Fruit fly (Drosophila melanogaster) whole organism, embryonic: Measurements from ENCODE around the gene Pgant7.
A peak's percentile ranks its signal among the peaks of the same experiment; 100 is the strongest.

Experiments used
- Aef1 ChIP-seq: fragments of 200-800 bp; sonication (Bioruptor generic); IDR thresholded peaks from 3 replicates; pipeline ENCODE4 v1.3.6; 2022; ENCODE audit warnings: missing biosample characterization, missing genetic modification characterization
- C15 ChIP-seq: fragments of 200-800 bp; sonication (Bioruptor generic); IDR thresholded peaks from 3 replicates; pipeline ENCODE4 v1.3.6; 2022; ENCODE audit warnings: missing biosample characterization, missing genetic modification characterization
- CG10147 ChIP-seq: fragments of 200-800 bp; sonication (Bioruptor generic); optimal IDR thresholded peaks from 2 replicates; lab custom pipeline; 2019; ENCODE audit warnings: missing biosample characterization, mild to moderate bottlenecking, missing genetic modification characterization, moderate library complexity
- CG1024 ChIP-seq: fragments of 200-800 bp; sonication (Bioruptor generic); IDR thresholded peaks from 2 replicates; pipeline ENCODE4 v1.3.6; 2022; ENCODE audit warnings: missing biosample characterization, missing genetic modification characterization
- CG11723 ChIP-seq: fragments of 200-800 bp; sonication (Bioruptor generic); optimal IDR thresholded peaks from 2 replicates; lab custom pipeline; 2017; ENCODE audit warnings: missing biosample characterization, mild to moderate bottlenecking, missing genetic modification characterization
- CG14050 ChIP-seq: fragments of 200-800 bp; sonication (Bioruptor generic); IDR thresholded peaks from 3 replicates; pipeline ENCODE4 v1.3.6; 2022; ENCODE audit warnings: missing biosample characterization, missing genetic modification characterization
- CG1603 ChIP-seq: fragments of 200-800 bp; sonication (Bioruptor generic); optimal IDR thresholded peaks from 2 replicates; lab custom pipeline; 2019; ENCODE audit warnings: missing biosample characterization, mild to moderate bottlenecking, missing genetic modification characterization, moderate library complexity
- CG17328 ChIP-seq: fragments of 200-800 bp; sonication (Bioruptor generic); IDR thresholded peaks from 2 replicates; pipeline ENCODE4 v1.3.6; 2022; ENCODE audit warnings: missing biosample characterization, missing genetic modification characterization
- CG17359 ChIP-seq: fragments of 200-800 bp; sonication (Bioruptor generic); optimal IDR thresholded peaks from 3 replicates; lab custom pipeline; 2018; ENCODE audit warnings: missing biosample characterization, mild to moderate bottlenecking, missing genetic modification characterization, moderate library complexity
- CG1792 ChIP-seq: fragments of 200-800 bp; sonication (Bioruptor generic); optimal IDR thresholded peaks from 2 replicates; lab custom pipeline; 2016; ENCODE audit warnings: missing biosample characterization, missing genetic modification characterization
- CG30403 ChIP-seq: fragments of 200-800 bp; sonication (Bioruptor generic); optimal IDR thresholded peaks from 3 replicates; lab custom pipeline; 2016; ENCODE audit warnings: missing biosample characterization, missing genetic modification characterization
- CG3163 ChIP-seq: fragments of 200-800 bp; sonication (Bioruptor generic); optimal IDR thresholded peaks from 3 replicates; lab custom pipeline; 2016; ENCODE audit warnings: missing biosample characterization, missing genetic modification characterization
- CG3281 ChIP-seq: fragments of 200-800 bp; sonication (Bioruptor generic); optimal IDR thresholded peaks from 3 replicates; lab custom pipeline; 2017; ENCODE audit warnings: missing biosample characterization, mild to moderate bottlenecking, missing genetic modification characterization
- CG34224 ChIP-seq: fragments of 200-800 bp; sonication (Bioruptor generic); IDR thresholded peaks from 3 replicates; pipeline ENCODE4 v1.3.6; 2022; ENCODE audit warnings: missing biosample characterization, missing genetic modification characterization; ENCODE audit not compliant: partially characterized antibody
- CG4854 ChIP-seq: fragments of 200-800 bp; sonication (Bioruptor generic); optimal IDR thresholded peaks from 2 replicates; lab custom pipeline; 2016; ENCODE audit warnings: missing biosample characterization, missing genetic modification characterization, inconsistent platforms
- CG8359 ChIP-seq: fragments of 200-800 bp; sonication (Bioruptor generic); optimal IDR thresholded peaks from 2 replicates; lab custom pipeline; 2017; ENCODE audit warnings: missing biosample characterization, mild to moderate bottlenecking, missing genetic modification characterization, borderline replicate concordance
- CG8478 ChIP-seq: fragments of >200 bp; optimal IDR thresholded peaks from 2 replicates; lab custom pipeline; 2018
- CG8924 ChIP-seq: fragments of 200-800 bp; optimal IDR thresholded peaks from 3 replicates; lab custom pipeline; 2019; ENCODE audit warnings: missing biosample characterization, mild to moderate bottlenecking, missing genetic modification characterization, moderate library complexity
- CG9797 ChIP-seq: fragments of 200-800 bp; sonication (Bioruptor generic); optimal IDR thresholded peaks from 3 replicates; lab custom pipeline; 2018; ENCODE audit warnings: missing biosample characterization, mild to moderate bottlenecking, missing genetic modification characterization
- E2f1 ChIP-seq: fragments of 200-800 bp; sonication (Bioruptor generic); IDR thresholded peaks from 2 replicates; pipeline ENCODE4 v1.3.6; 2022; ENCODE audit warnings: missing biosample characterization, missing genetic modification characterization
- Ets65A ChIP-seq: fragments of 200-800 bp; sonication (Bioruptor generic); peaks from one replicate; lab custom pipeline; 2016; ENCODE audit warnings: missing biosample characterization, missing genetic modification characterization
- Fer1 ChIP-seq: fragments of 200-800 bp; sonication (Bioruptor generic); optimal IDR thresholded peaks from 2 replicates; lab custom pipeline; 2017; ENCODE audit warnings: missing biosample characterization, mild to moderate bottlenecking, missing genetic modification characterization
- HLH54F ChIP-seq: fragments of 200-800 bp; sonication (Bioruptor generic); optimal IDR thresholded peaks from 3 replicates; lab custom pipeline; 2016; ENCODE audit warnings: missing biosample characterization, missing genetic modification characterization
- Hr39 ChIP-seq: fragments of >200 bp; optimal IDR thresholded peaks from 2 replicates; lab custom pipeline; 2017
- Jarid2 ChIP-seq: fragments of 200-800 bp; sonication (Bioruptor generic); optimal IDR thresholded peaks from 3 replicates; lab custom pipeline; 2017; ENCODE audit warnings: mild to moderate bottlenecking, missing biosample characterization, missing genetic modification reagents, missing genetic modification characterization
- MTF-1 ChIP-seq: fragments of 200-800 bp; sonication (Bioruptor generic); optimal IDR thresholded peaks from 2 replicates; lab custom pipeline; 2018; ENCODE audit warnings: missing biosample characterization, mild to moderate bottlenecking, missing genetic modification characterization, borderline replicate concordance
- NC2α ChIP-seq: fragments of 200-800 bp; sonication (Bioruptor generic); optimal IDR thresholded peaks from 2 replicates; lab custom pipeline; 2016; ENCODE audit warnings: missing biosample characterization, missing genetic modification characterization
- Nf-YA ChIP-seq: fragments of 200-800 bp; sonication (Bioruptor generic); IDR thresholded peaks from 2 replicates; pipeline ENCODE4 v1.3.6; 2022; ENCODE audit warnings: missing biosample characterization, missing genetic modification characterization
- Ptx1 ChIP-seq: fragments of 200-800 bp; sonication (Bioruptor generic); IDR thresholded peaks from 2 replicates; pipeline ENCODE4 v1.3.6; 2022; ENCODE audit warnings: missing biosample characterization, missing genetic modification characterization
- Six4 ChIP-seq: fragments of 200-800 bp; sonication (Bioruptor generic); optimal IDR thresholded peaks from 2 replicates; lab custom pipeline; 2016; ENCODE audit warnings: missing biosample characterization, missing genetic modification characterization
- Tbp ChIP-seq: fragments of >200 bp; optimal IDR thresholded peaks from 2 replicates; lab custom pipeline; 2018; ENCODE audit warnings: missing biosample characterization, missing genetic modification characterization
- Xrp1 ChIP-seq: fragments of 200-800 bp; sonication (Bioruptor generic); IDR thresholded peaks from 2 replicates; pipeline ENCODE4 v1.3.6; 2022; ENCODE audit warnings: missing biosample characterization, missing genetic modification characterization
- ato ChIP-seq: fragments of 200-800 bp; sonication (Bioruptor generic); IDR thresholded peaks from 2 replicates; pipeline ENCODE4 v1.3.6; 2022; ENCODE audit warnings: missing biosample characterization, missing genetic modification characterization; ENCODE audit not compliant: partially characterized antibody
- chinmo ChIP-seq: fragments of 200-800 bp; sonication (Bioruptor generic); IDR thresholded peaks from 4 replicates; pipeline ENCODE4 v1.3.6; 2022; ENCODE audit warnings: missing biosample characterization, missing genetic modification characterization; ENCODE audit not compliant: partially characterized antibody
- chn ChIP-seq: fragments of 200-800 bp; sonication (Bioruptor generic); optimal IDR thresholded peaks from 2 replicates; lab custom pipeline; 2016; ENCODE audit warnings: missing biosample characterization, missing genetic modification characterization
- ci ChIP-seq: fragments of 200-800 bp; sonication (Bioruptor generic); IDR thresholded peaks from 3 replicates; pipeline ENCODE4 v1.3.6; 2022; ENCODE audit warnings: missing biosample characterization, missing genetic modification characterization
- da ChIP-seq: fragments of 200-800 bp; sonication (Bioruptor generic); optimal IDR thresholded peaks from 2 replicates; lab custom pipeline; 2016; ENCODE audit warnings: missing biosample characterization, missing genetic modification characterization
- disco-r ChIP-seq: fragments of 200-800 bp; sonication (Bioruptor generic); optimal IDR thresholded peaks from 2 replicates; lab custom pipeline; 2016; ENCODE audit warnings: missing biosample characterization, missing genetic modification characterization
- dmrt11E ChIP-seq: fragments of 200-800 bp; sonication (Bioruptor generic); optimal IDR thresholded peaks from 3 replicates; lab custom pipeline; 2018; ENCODE audit warnings: missing biosample characterization, mild to moderate bottlenecking, missing genetic modification characterization, moderate library complexity
- dpn ChIP-seq, 2 experiments: fragments of 200-800 bp; sonication (Bioruptor generic); optimal IDR thresholded peaks; 3 replicates each; lab custom pipeline; 2016; ENCODE audit warnings: missing biosample characterization in 2 of 2, missing genetic modification characterization in 2 of 2
- ems ChIP-seq: fragments of 200-800 bp; sonication (Bioruptor generic); optimal IDR thresholded peaks from 3 replicates; lab custom pipeline; 2016; ENCODE audit warnings: missing biosample characterization, missing genetic modification characterization
- ftz-f1 ChIP-seq: fragments of 200-800 bp; sonication (Bioruptor generic); optimal IDR thresholded peaks from 2 replicates; lab custom pipeline; 2016; ENCODE audit warnings: missing biosample characterization, missing genetic modification characterization
- fu2 ChIP-seq: fragments of 200-800 bp; sonication (Bioruptor generic); optimal IDR thresholded peaks from 2 replicates; lab custom pipeline; 2016; ENCODE audit warnings: missing biosample characterization, missing genetic modification characterization
- gce ChIP-seq: fragments of 200-800 bp; sonication (Bioruptor generic); IDR thresholded peaks from 3 replicates; pipeline ENCODE4 v1.3.6; 2022; ENCODE audit warnings: missing biosample characterization, missing genetic modification characterization
- h ChIP-seq: fragments of >200 bp; optimal IDR thresholded peaks from 2 replicates; lab custom pipeline; 2017
- jigr1 ChIP-seq: fragments of 200-800 bp; sonication (Bioruptor generic); IDR thresholded peaks from 3 replicates; pipeline ENCODE4 v1.3.6; 2022; ENCODE audit warnings: missing biosample characterization, missing genetic modification characterization
- kni ChIP-seq: fragments of 200-800 bp; sonication (Bioruptor generic); optimal IDR thresholded peaks from 3 replicates; lab custom pipeline; 2017; ENCODE audit warnings: mild to moderate bottlenecking, missing biosample characterization, missing genetic modification reagents, missing genetic modification characterization
- repo ChIP-seq: fragments of 200-800 bp; sonication (Bioruptor generic); optimal IDR thresholded peaks from 2 replicates; lab custom pipeline; 2016; ENCODE audit warnings: missing biosample characterization, missing genetic modification characterization
- seq ChIP-seq: fragments of 200-800 bp; sonication (Bioruptor generic); IDR thresholded peaks from 2 replicates; pipeline ENCODE4 v1.3.6; 2022; ENCODE audit warnings: missing biosample characterization, missing genetic modification characterization
- ssp ChIP-seq: fragments of 200-800 bp; sonication (Bioruptor generic); IDR thresholded peaks from 2 replicates; pipeline ENCODE4 v1.3.6; 2022; ENCODE audit warnings: missing biosample characterization, missing genetic modification characterization
- sug ChIP-seq: fragments of 200-800 bp; optimal IDR thresholded peaks from 2 replicates; lab custom pipeline; 2019; ENCODE audit warnings: missing biosample characterization, mild to moderate bottlenecking, missing genetic modification characterization, moderate library complexity
- tx ChIP-seq: fragments of 200-800 bp; sonication (Bioruptor generic); optimal IDR thresholded peaks from 2 replicates; lab custom pipeline; 2016; ENCODE audit warnings: missing biosample characterization, missing genetic modification characterization
- yki ChIP-seq: fragments of >200 bp; optimal IDR thresholded peaks from 3 replicates; lab custom pipeline; 2018

The Pgant7 gene

DNA sequence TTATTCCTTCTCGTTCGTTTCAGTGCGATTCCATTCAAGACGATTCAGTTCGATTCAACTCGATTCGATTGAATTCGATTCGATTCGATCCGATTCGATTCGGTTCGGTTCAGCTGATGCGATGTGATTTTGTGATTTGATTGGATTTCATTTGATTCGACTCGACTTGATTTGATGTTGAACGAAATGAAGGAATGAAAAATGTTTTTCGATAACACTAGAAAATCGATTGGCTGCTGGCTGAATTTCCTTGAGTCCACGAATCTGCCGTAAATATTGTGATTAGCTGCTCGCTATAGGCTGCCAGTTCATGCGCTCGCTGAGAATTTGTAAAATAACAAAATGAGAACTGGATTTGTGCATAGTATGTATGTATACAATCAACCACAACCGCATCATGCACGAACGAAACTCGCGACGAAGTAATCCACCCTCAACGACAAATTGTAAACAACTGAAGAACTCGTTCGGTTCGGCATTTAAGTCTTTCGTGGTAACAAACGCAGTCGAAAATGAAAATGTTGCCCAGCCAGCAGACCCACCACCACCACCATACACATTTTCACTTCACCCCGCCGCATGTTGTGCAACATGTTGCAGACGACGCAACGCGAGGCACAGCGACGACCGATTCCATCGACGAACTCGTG is 5.3 kb upstream of the Pgant7 start, which contains the start of gene Wnt5 (continued):
- TF ChIP-seq NC2α (GFP tag; lab: Kevin White, UChicago): no peak
- no peak for TF ChIP-seq CG8478
- TF ChIP-seq Tbp (GFP tag; lab: Kevin White, UChicago): no peak
- no peak for TF ChIP-seq Aef1
- TF ChIP-seq disco-r (GFP tag; lab: Kevin White, UChicago): no peak
- peak; percentile 17 for TF ChIP-seq CG17359 (tag; lab: Kevin White, UChicago)
- no peak for TF ChIP-seq CG3163 (GFP tag; lab: Kevin White, UChicago)
- TF ChIP-seq Nf-YA (GFP tag; lab: Robert Waterston, UW): no peak
- no peak for TF ChIP-seq ftz-f1 (GFP tag; lab: Kevin White, UChicago)
- TF ChIP-seq CG1603 (tag; lab: Kevin White, UChicago): peak; percentile 37
- TF ChIP-seq CG14050 (GFP tag; lab: Robert Waterston, UW): no peak
- TF ChIP-seq sug: no peak
- TF ChIP-seq chinmo: peak; percentile 85; the same call in 3 of the 4 replicates
- TF ChIP-seq CG8359 (GFP tag; lab: Kevin White, UChicago): no peak
- TF ChIP-seq MTF-1 (GFP tag; lab: Kevin White, UChicago): no peak
- TF ChIP-seq Six4 (GFP tag; lab: Kevin White, UChicago): no peak
- no peak for TF ChIP-seq CG34224
- TF ChIP-seq gce (GFP tag; lab: Robert Waterston, UW): peak; percentile 22; the same call in 1 of the 3 replicates
- TF ChIP-seq yki (lab: Kevin White, UChicago): no peak
- peak; percentile 57; the same call in 2 of the 3 replicates for TF ChIP-seq ci (GFP tag; lab: Robert Waterston, UW)
- no peak for TF ChIP-seq CG4854 (GFP tag; lab: Kevin White, UChicago)
- TF ChIP-seq C15 (GFP tag; lab: Robert Waterston, UW): no peak
- no peak for TF ChIP-seq Xrp1
- TF ChIP-seq Jarid2 (GFP tag; lab: Kevin White, UChicago): peak; percentile 90
- TF ChIP-seq chn (GFP tag; lab: Kevin White, UChicago): no peak
- TF ChIP-seq HLH54F (GFP tag; lab: Kevin White, UChicago): no peak
- 0 out of 2 replicates have a peak, but pooled peaks have one; percentile 6 for TF ChIP-seq CG17328 (GFP tag; lab: Robert Waterston, UW)
- TF ChIP-seq CG9797 (GFP tag; lab: Kevin White, UChicago): no peak
- TF ChIP-seq CG1792 (GFP tag; lab: Kevin White, UChicago): no peak
- TF ChIP-seq Fer1 (GFP tag; lab: Kevin White, UChicago): peak; percentile 44
- TF ChIP-seq dpn (GFP tag; optimal IDR thresholded peaks at IDR 0.05; lab: Kevin White, UChicago): no peak
- no peak for TF ChIP-seq E2f1 (GFP tag; lab: Robert Waterston, UW)
- no peak for TF ChIP-seq Ets65A (GFP tag; lab: Kevin White, UChicago)
- no peak for TF ChIP-seq CG11723
- TF ChIP-seq CG30403 (GFP tag; lab: Kevin White, UChicago): no peak
- TF ChIP-seq kni (GFP tag; lab: Kevin White, UChicago): peak; percentile 47
- no peak for TF ChIP-seq ems (GFP tag; lab: Kevin White, UChicago)
- TF ChIP-seq jigr1 (GFP tag; lab: Robert Waterston, UW): no peak
- TF ChIP-seq fu2 (GFP tag; lab: Kevin White, UChicago): no peak
- 0 out of 2 replicates have a peak, but pooled peaks have one; percentile 34 for TF ChIP-seq ato (GFP tag; lab: Robert Waterston, UW)
- no peak for TF ChIP-seq repo (GFP tag; lab: Kevin White, UChicago)
- no peak for TF ChIP-seq da (GFP tag; lab: Kevin White, UChicago)
- TF ChIP-seq Ptx1: no peak
- TF ChIP-seq seq: peak; percentile 40; the same call in 1 of the 2 replicates
- TF ChIP-seq tx (GFP tag; lab: Kevin White, UChicago): no peak
- TF ChIP-seq ssp (GFP tag; lab: Robert Waterston, UW): no peak
- no peak for TF ChIP-seq CG3281 (GFP tag; lab: Kevin White, UChicago)
- no peak for TF ChIP-seq Hr39 (lab: Kevin White, UChicago)
- no peak for TF ChIP-seq h
- TF ChIP-seq CG8924 (tag; lab: Kevin White, UChicago): peak; percentile 66
- no peak for TF ChIP-seq CG1024 (GFP tag; lab: Robert Waterston, UW)
- TF ChIP-seq dmrt11E (tag; lab: Kevin White, UChicago): no peak
- TF ChIP-seq CG10147 (GFP tag; lab: Kevin White, UChicago): no peak
